Fruit fly (Drosophila melanogaster) whole organism, embryonic: ENCODE data around the gene Fpgs1.

Experiments
- C15 ChIP-seq: fragments of 200-800 bp; sonication (Bioruptor generic); IDR thresholded peaks from 3 replicates; pipeline ENCODE4 v1.3.6; 2022; ENCODE audit warnings: missing biosample characterization, missing genetic modification characterization
- CG1024 ChIP-seq: fragments of 200-800 bp; sonication (Bioruptor generic); IDR thresholded peaks from 2 replicates; pipeline ENCODE4 v1.3.6; 2022; ENCODE audit warnings: missing biosample characterization, missing genetic modification characterization
- CG10321 ChIP-seq: fragments of 200-800 bp; sonication (Bioruptor generic); IDR thresholded peaks from 2 replicates; pipeline ENCODE4 v1.3.6; 2022; ENCODE audit warnings: missing biosample characterization, missing genetic modification characterization
- CG10366 ChIP-seq: fragments of 200-800 bp; sonication (Bioruptor generic); IDR thresholded peaks from 2 replicates; pipeline ENCODE4 v1.3.6; 2022; ENCODE audit warnings: missing biosample characterization, missing genetic modification characterization
- CG11504 ChIP-seq: fragments of 200-800 bp; sonication (Bioruptor generic); optimal IDR thresholded peaks from 3 replicates; lab custom pipeline; 2019; ENCODE audit warnings: missing biosample characterization, mild to moderate bottlenecking, missing genetic modification characterization, moderate library complexity
- CG13123 ChIP-seq: fragments of 200-800 bp; sonication (Bioruptor generic); optimal IDR thresholded peaks from 2 replicates; lab custom pipeline; 2016; ENCODE audit warnings: missing biosample characterization, missing genetic modification characterization
- CG14965 ChIP-seq: fragments of 200-800 bp; sonication (Bioruptor generic); optimal IDR thresholded peaks from 2 replicates; lab custom pipeline; 2016; ENCODE audit warnings: missing biosample characterization, missing genetic modification characterization, borderline replicate concordance
- CG1832 ChIP-seq: fragments of 200-800 bp; sonication (Bioruptor generic); optimal IDR thresholded peaks from 2 replicates; lab custom pipeline; 2017; ENCODE audit warnings: missing biosample characterization, mild to moderate bottlenecking, missing genetic modification characterization, inconsistent platforms
- CG18599 ChIP-seq: fragments of 200-800 bp; sonication (Bioruptor generic); optimal IDR thresholded peaks from 3 replicates; lab custom pipeline; 2017; ENCODE audit warnings: missing biosample characterization, missing genetic modification characterization, mild to moderate bottlenecking, moderate library complexity, missing genetic modification reagents
- CG18619 ChIP-seq: fragments of 200-800 bp; sonication (Bioruptor generic); optimal IDR thresholded peaks from 3 replicates; lab custom pipeline; 2017; ENCODE audit warnings: missing biosample characterization, mild to moderate bottlenecking, missing genetic modification characterization
- CG2889 ChIP-seq: fragments of 200-800 bp; sonication (Bioruptor generic); IDR thresholded peaks from 3 replicates; pipeline ENCODE4 v1.3.6; 2022; ENCODE audit warnings: missing biosample characterization, missing genetic modification characterization
- CG32767 ChIP-seq: fragments of 200-800 bp; sonication (Bioruptor generic); IDR thresholded peaks from 2 replicates; pipeline ENCODE4 v1.3.6; 2022; ENCODE audit warnings: missing biosample characterization, missing genetic modification characterization
- CG6272 ChIP-seq: fragments of 200-800 bp; sonication (Bioruptor generic); IDR thresholded peaks from 2 replicates; pipeline ENCODE4 v1.3.6; 2022; ENCODE audit warnings: missing biosample characterization, missing genetic modification characterization
- CG6791 ChIP-seq: fragments of 200-800 bp; sonication (Bioruptor generic); IDR thresholded peaks from 3 replicates; pipeline ENCODE4 v1.3.6; 2022; ENCODE audit warnings: missing biosample characterization, missing genetic modification characterization; ENCODE audit not compliant: partially characterized antibody
- CG7745 ChIP-seq: fragments of 200-800 bp; sonication (Bioruptor generic); optimal IDR thresholded peaks from 2 replicates; lab custom pipeline; 2018; ENCODE audit warnings: missing biosample characterization, mild to moderate bottlenecking, missing genetic modification characterization, moderate library complexity
- CG7928 ChIP-seq: fragments of 200-800 bp; sonication (Bioruptor generic); optimal IDR thresholded peaks from 2 replicates; lab custom pipeline; 2017; ENCODE audit warnings: missing biosample characterization, mild to moderate bottlenecking, missing genetic modification characterization
- CG9797 ChIP-seq: fragments of 200-800 bp; sonication (Bioruptor generic); optimal IDR thresholded peaks from 3 replicates; lab custom pipeline; 2018; ENCODE audit warnings: missing biosample characterization, mild to moderate bottlenecking, missing genetic modification characterization
- Dbx ChIP-seq: fragments of 200-800 bp; sonication (Bioruptor generic); IDR thresholded peaks from 3 replicates; pipeline ENCODE4 v1.3.6; 2022; ENCODE audit warnings: missing biosample characterization, missing genetic modification characterization
- E2f2 ChIP-seq: fragments of 200-800 bp; sonication (Bioruptor generic); IDR thresholded peaks from 2 replicates; pipeline ENCODE4 v1.3.6; 2022; ENCODE audit warnings: missing biosample characterization, missing genetic modification characterization
- Ets65A ChIP-seq: fragments of 200-800 bp; sonication (Bioruptor generic); peaks from one replicate; lab custom pipeline; 2016; ENCODE audit warnings: missing biosample characterization, missing genetic modification characterization
- Ets97D ChIP-seq: fragments of 200-800 bp; sonication (Bioruptor generic); optimal IDR thresholded peaks from 3 replicates; lab custom pipeline; 2016; ENCODE audit warnings: missing biosample characterization, missing genetic modification characterization
- Fer1 ChIP-seq: fragments of 200-800 bp; sonication (Bioruptor generic); optimal IDR thresholded peaks from 2 replicates; lab custom pipeline; 2017; ENCODE audit warnings: missing biosample characterization, mild to moderate bottlenecking, missing genetic modification characterization
- Hmr ChIP-seq: fragments of 200-800 bp; sonication (Bioruptor generic); optimal IDR thresholded peaks from 3 replicates; lab custom pipeline; 2017; ENCODE audit warnings: mild to moderate bottlenecking, missing biosample characterization, missing genetic modification reagents, missing genetic modification characterization
- Jarid2 ChIP-seq: fragments of 200-800 bp; sonication (Bioruptor generic); optimal IDR thresholded peaks from 3 replicates; lab custom pipeline; 2017; ENCODE audit warnings: mild to moderate bottlenecking, missing biosample characterization, missing genetic modification reagents, missing genetic modification characterization
- Med ChIP-seq: fragments of 200-800 bp; sonication (Bioruptor generic); peaks from one replicate; lab custom pipeline; 2016; ENCODE audit warnings: missing biosample characterization, missing genetic modification characterization, mild to moderate bottlenecking, inconsistent platforms, moderate library complexity
- Nf-YA ChIP-seq: fragments of 200-800 bp; sonication (Bioruptor generic); IDR thresholded peaks from 2 replicates; pipeline ENCODE4 v1.3.6; 2022; ENCODE audit warnings: missing biosample characterization, missing genetic modification characterization
- Nf-YB ChIP-seq: fragments of 200-800 bp; sonication (Bioruptor generic); optimal IDR thresholded peaks from 3 replicates; lab custom pipeline; 2019; ENCODE audit warnings: missing biosample characterization, mild to moderate bottlenecking, missing genetic modification characterization, moderate library complexity
- Nf-YC ChIP-seq: fragments of 200-800 bp; optimal IDR thresholded peaks from 3 replicates; lab custom pipeline; 2019; ENCODE audit warnings: missing biosample characterization, mild to moderate bottlenecking, missing genetic modification characterization, moderate library complexity
- Six4 ChIP-seq: fragments of 200-800 bp; sonication (Bioruptor generic); optimal IDR thresholded peaks from 2 replicates; lab custom pipeline; 2016; ENCODE audit warnings: missing biosample characterization, missing genetic modification characterization
- TFAM ChIP-seq: fragments of 200-800 bp; sonication (Bioruptor generic); optimal IDR thresholded peaks from 2 replicates; lab custom pipeline; 2017; ENCODE audit warnings: missing biosample characterization, missing genetic modification characterization, inconsistent platforms
- ase ChIP-seq: fragments of 200-800 bp; sonication (Bioruptor generic); IDR thresholded peaks from 3 replicates; pipeline ENCODE4 v1.3.6; 2022; ENCODE audit warnings: missing biosample characterization, missing genetic modification characterization
- corto ChIP-seq: fragments of 200-800 bp; sonication (Bioruptor generic); optimal IDR thresholded peaks from 2 replicates; lab custom pipeline; 2016; ENCODE audit warnings: missing biosample characterization, mild to moderate bottlenecking, missing genetic modification characterization, moderate library complexity
- ewg ChIP-seq: fragments of 200-800 bp; sonication (Bioruptor generic); optimal IDR thresholded peaks from 3 replicates; lab custom pipeline; 2017; ENCODE audit warnings: mild to moderate bottlenecking, missing biosample characterization, missing genetic modification reagents, missing genetic modification characterization
- exex ChIP-seq: fragments of 200-800 bp; sonication (Bioruptor generic); optimal IDR thresholded peaks from 4 replicates; lab custom pipeline; 2018; ENCODE audit warnings: missing biosample characterization, mild to moderate bottlenecking, missing genetic modification characterization, moderate library complexity
- hb ChIP-seq: fragments of 200-800 bp; sonication (Bioruptor generic); IDR thresholded peaks from 3 replicates; pipeline ENCODE4 v1.3.6; 2022; ENCODE audit warnings: missing biosample characterization, missing genetic modification characterization; ENCODE audit not compliant: partially characterized antibody
- nom ChIP-seq: fragments of 200-800 bp; sonication (Bioruptor generic); optimal IDR thresholded peaks from 2 replicates; lab custom pipeline; 2017; ENCODE audit warnings: missing biosample characterization, missing genetic modification characterization, mild to moderate bottlenecking, moderate library complexity, missing genetic modification reagents
- phol ChIP-seq: fragments of 200-800 bp; sonication (Bioruptor generic); optimal IDR thresholded peaks from 3 replicates; lab custom pipeline; 2018; ENCODE audit warnings: missing biosample characterization, mild to moderate bottlenecking, missing genetic modification characterization, moderate library complexity
- ranshi ChIP-seq: fragments of 200-800 bp; sonication (Bioruptor generic); IDR thresholded peaks from 2 replicates; pipeline ENCODE4 v1.3.6; 2022; ENCODE audit warnings: missing biosample characterization, missing genetic modification characterization
- row ChIP-seq: fragments of 200-800 bp; sonication (Bioruptor generic); IDR thresholded peaks from 3 replicates; pipeline ENCODE4 v1.3.6; 2022; ENCODE audit warnings: missing biosample characterization, missing genetic modification characterization
- sens ChIP-seq: fragments of 200-800 bp; sonication (Bioruptor generic); peaks from one replicate; lab custom pipeline; 2016; ENCODE audit warnings: missing biosample characterization, missing genetic modification characterization
- seq ChIP-seq: fragments of 200-800 bp; sonication (Bioruptor generic); IDR thresholded peaks from 2 replicates; pipeline ENCODE4 v1.3.6; 2022; ENCODE audit warnings: missing biosample characterization, missing genetic modification characterization
- sob ChIP-seq: fragments of 200-800 bp; sonication (Bioruptor generic); IDR thresholded peaks from 2 replicates; pipeline ENCODE4 v1.3.6; 2022; ENCODE audit warnings: missing biosample characterization, missing genetic modification characterization

Gene Fpgs1

dm6 chrX:12613248-12613805, 1.7 kb downstream of the Fpgs1 start (continued):
- no peak for TF ChIP-seq CG1024 (GFP tag; lab: Robert Waterston, UW)
- peak; percentile 44 for TF ChIP-seq CG18599
- no peak for TF ChIP-seq CG13123 (GFP tag; lab: Kevin White, UChicago)
- TF ChIP-seq Hmr (GFP tag; lab: Kevin White, UChicago) = peak; percentile 8
- peak; percentile 30 for TF ChIP-seq exex (tag; lab: Kevin White, UChicago)
- TF ChIP-seq CG14965 = no peak

dm6 chrX:12615752-12616366, 4.2 kb downstream of the Fpgs1 start, which contains the start of gene CG11085:
Gene CG11085 (plus strand): TSS chrX:12616316.
- peak; percentile 95 for TF ChIP-seq seq (GFP tag; lab: Robert Waterston, UW)
- TF ChIP-seq Dbx (GFP tag; lab: Robert Waterston, UW) = 0 out of 3 replicates have a peak, but pooled peaks have one; percentile 11
- TF ChIP-seq corto = no peak
- peak; percentile 83 for TF ChIP-seq Ets65A (GFP tag; lab: Kevin White, UChicago)
- TF ChIP-seq Jarid2 (GFP tag; lab: Kevin White, UChicago) = peak; percentile 25
- peak; percentile 18 for TF ChIP-seq ewg (GFP tag; lab: Kevin White, UChicago)
- TF ChIP-seq CG1832 (GFP tag; lab: Kevin White, UChicago) = peak; percentile 85
- TF ChIP-seq CG10321 (GFP tag; lab: Robert Waterston, UW) = peak; percentile 89
- peak; percentile 45 for TF ChIP-seq phol (tag; lab: Kevin White, UChicago)
- TF ChIP-seq Ets97D (GFP tag; lab: Kevin White, UChicago) = peak; percentile 50
- TF ChIP-seq CG6272 (GFP tag; lab: Robert Waterston, UW) = no peak
- TF ChIP-seq Six4 (GFP tag; lab: Kevin White, UChicago) = no peak
- peak; percentile 96 for TF ChIP-seq Nf-YB (GFP tag; lab: Kevin White, UChicago)
- no peak for TF ChIP-seq CG9797 (GFP tag; lab: Kevin White, UChicago)
- TF ChIP-seq row = no peak
- 0 out of 3 replicates have a peak, but pooled peaks have one; percentile 17 for TF ChIP-seq ase (GFP tag; lab: Robert Waterston, UW)
- no peak for TF ChIP-seq E2f2 (GFP tag; lab: Robert Waterston, UW)
- TF ChIP-seq sob (GFP tag; lab: Robert Waterston, UW) = 0 out of 2 replicates have a peak, but pooled peaks have one; percentile 8
- TF ChIP-seq sens (GFP tag; lab: Kevin White, UChicago) = peak; percentile 10
- no peak for TF ChIP-seq C15 (GFP tag; lab: Robert Waterston, UW)
- TF ChIP-seq Med (GFP tag; lab: Kevin White, UChicago) = peak; percentile 40
- peak; percentile 40; the same call in 1 of the 2 replicates for TF ChIP-seq Nf-YA (GFP tag; lab: Robert Waterston, UW)
- TF ChIP-seq Nf-YC (tag; lab: Kevin White, UChicago) = peak; percentile 97

dm6 chrX:12621640-12622039, 10.0 kb downstream of the Fpgs1 start:
- TF ChIP-seq CG6791 (GFP tag; lab: Robert Waterston, UW) (no peak), CG7745 (tag; lab: Kevin White, UChicago) (no peak), ranshi (GFP tag; lab: Robert Waterston, UW) (no peak), hb (GFP tag; lab: Robert Waterston, UW) (no peak), CG2889 (GFP tag; lab: Robert Waterston, UW) (no peak), TFAM (GFP tag; lab: Kevin White, UChicago) (no peak), Nf-YB (GFP tag; lab: Kevin White, UChicago) (peak; percentile 86), nom (GFP tag; lab: Kevin White, UChicago) (no peak), CG10321 (GFP tag; lab: Robert Waterston, UW) (peak; percentile 77), CG1832 (GFP tag; lab: Kevin White, UChicago) (peak; percentile 40), CG7928 (GFP tag; lab: Kevin White, UChicago) (no peak), ewg (GFP tag; lab: Kevin White, UChicago) (peak; percentile 69), CG10366 (GFP tag; lab: Robert Waterston, UW) (no peak), CG11504 (no peak), CG18619 (GFP tag; lab: Kevin White, UChicago) (no peak), CG32767 (GFP tag; lab: Robert Waterston, UW) (no peak), Fer1 (GFP tag; lab: Kevin White, UChicago) (no peak), Nf-YC (tag; lab: Kevin White, UChicago) (peak; percentile 91)
